Worm (Caenorhabditis elegans): ENCODE data around the gene F40F8.12.

ce11 chrII:11125059-11125594, 4.5 kb upstream of the F40F8.12 start:
- TF ChIP-seq W03F9.2 (tag; optimal IDR thresholded peaks at IDR 0.05) (no peak), him-1 (tag; optimal IDR thresholded peaks at IDR 0.05) (no peak)

Measured in whole organism, L4/young adult.